Fruit fly (Drosophila melanogaster) whole organism: ENCODE data around the gene CG34404.

Experiments
- CG8478 ChIP-seq: fragments of >200 bp; optimal IDR thresholded peaks from 2 replicates; lab custom pipeline; 2018; ENCODE audit warnings: inconsistent platforms
- Dll ChIP-seq: fragments of >200 bp; optimal IDR thresholded peaks from 2 replicates; lab custom pipeline; 2017
- EcR ChIP-seq, 2 experiments: fragments of >200 bp; optimal IDR thresholded peaks; 2 replicates each; lab custom pipeline; 2017; ENCODE audit warnings: missing biosample characterization in 2 of 2, missing genetic modification characterization in 2 of 2, missing genetic modification reagents in 2 of 2
- pan ChIP-seq: fragments of >200 bp; optimal IDR thresholded peaks from 2 replicates; lab custom pipeline; 2017
- psq ChIP-seq: fragments of >200 bp; optimal IDR thresholded peaks from 2 replicates; lab custom pipeline; 2017
- usp ChIP-seq: fragments of >200 bp; optimal IDR thresholded peaks from 2 replicates; lab custom pipeline; 2017; ENCODE audit warnings: missing biosample characterization, missing genetic modification characterization, mixed read lengths

DNA sequence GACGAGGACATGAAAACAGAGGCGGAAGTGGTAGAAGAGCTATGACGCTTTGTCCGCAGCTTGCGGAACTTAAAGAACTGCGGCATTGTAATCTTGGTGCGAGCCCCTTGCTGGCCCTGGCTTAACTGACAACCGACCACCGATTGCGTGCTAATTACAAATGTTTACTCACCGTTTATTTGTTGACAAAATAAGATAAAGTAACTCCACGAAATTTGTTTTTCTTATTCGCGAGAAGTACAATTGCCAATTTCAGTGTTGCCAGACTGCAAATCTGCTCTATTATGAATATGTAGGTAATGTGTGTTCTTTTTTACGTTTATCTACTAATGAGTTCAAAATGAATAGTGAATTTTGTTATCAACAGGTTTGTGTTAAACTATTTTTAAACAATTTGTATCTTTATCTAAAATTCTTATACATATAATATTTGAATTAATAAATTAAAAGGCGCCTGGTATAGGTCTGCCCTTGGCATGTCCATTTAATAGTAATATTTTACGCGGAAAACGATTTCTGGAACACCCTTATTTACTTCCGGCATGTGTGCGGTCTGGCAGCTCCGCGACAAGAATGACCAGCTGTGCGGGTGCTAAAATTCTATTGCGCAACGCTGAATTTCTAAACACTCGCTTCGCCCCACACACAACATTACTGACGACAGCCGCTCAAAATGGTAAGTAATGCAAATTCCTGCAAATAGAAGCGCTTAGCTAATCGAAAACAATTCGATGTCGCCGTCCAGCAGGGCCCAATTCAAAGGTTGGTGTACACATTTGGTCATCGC is 10.6 kb downstream of the CG34404 start, which contains the start of the genes Atg4b and Hibch:
- TF ChIP-seq CG8478 (lab: Kevin White, UChicago) = peak; percentile 60
- no peak for TF ChIP-seq pan
- TF ChIP-seq Dll = no peak
- no peak for TF ChIP-seq psq (lab: Kevin White, UChicago)
- TF ChIP-seq EcR (GFP tag; optimal IDR thresholded peaks at IDR 0.05; lab: Kevin White, UChicago) = no peak
- no peak for TF ChIP-seq usp (GFP tag; lab: Kevin White, UChicago)
